Fruit fly (Drosophila melanogaster) whole organism, embryonic: ENCODE results near the gene gammaTub37C.
A peak's percentile ranks its signal among the peaks of the same experiment; 100 is the strongest.

ENCODE experiments used
- Atf3 ChIP-seq: fragments of 200-800 bp; sonication (Bioruptor generic); optimal IDR thresholded peaks from 3 replicates; lab custom pipeline; 2016; ENCODE audit warnings: missing biosample characterization, missing genetic modification characterization
- Awh ChIP-seq: fragments of 200-800 bp; sonication (Bioruptor generic); IDR thresholded peaks from 2 replicates; pipeline ENCODE4, ENCODE4 v1.3.6; 2022; ENCODE audit warnings: missing biosample characterization, missing genetic modification characterization
- BtbVII ChIP-seq: fragments of 200-800 bp; sonication (Bioruptor generic); optimal IDR thresholded peaks from 3 replicates; lab custom pipeline; 2017; ENCODE audit warnings: missing biosample characterization, mild to moderate bottlenecking, missing genetic modification characterization
- CG10366 ChIP-seq: fragments of 200-800 bp; sonication (Bioruptor generic); IDR thresholded peaks from 2 replicates; pipeline ENCODE4 v1.3.6; 2022; ENCODE audit warnings: missing biosample characterization, missing genetic modification characterization
- CG10431 ChIP-seq: fragments of 200-800 bp; sonication (Bioruptor generic); optimal IDR thresholded peaks from 3 replicates; lab custom pipeline; 2018; ENCODE audit warnings: missing biosample characterization, mild to moderate bottlenecking, missing genetic modification characterization
- CG10543 ChIP-seq: fragments of 200-800 bp; sonication (Bioruptor generic); optimal IDR thresholded peaks from 3 replicates; lab custom pipeline; 2017; ENCODE audit warnings: missing biosample characterization, mild to moderate bottlenecking, missing genetic modification characterization, moderate library complexity
- CG10565 ChIP-seq: fragments of 200-800 bp; sonication (Bioruptor generic); optimal IDR thresholded peaks from 3 replicates; lab custom pipeline; 2016; ENCODE audit warnings: missing biosample characterization, mild to moderate bottlenecking, missing genetic modification characterization
- CG10979 ChIP-seq: fragments of 200-800 bp; sonication (Bioruptor generic); optimal IDR thresholded peaks from 2 replicates; lab custom pipeline; 2018; ENCODE audit warnings: missing biosample characterization, mild to moderate bottlenecking, missing genetic modification characterization, moderate library complexity
- CG11695 ChIP-seq: fragments of 200-800 bp; sonication (Bioruptor generic); IDR thresholded peaks from 3 replicates; pipeline ENCODE4 v1.3.6; 2022; ENCODE audit warnings: missing biosample characterization, missing genetic modification characterization
- CG12299 ChIP-seq: fragments of 200-800 bp; sonication (Bioruptor generic); optimal IDR thresholded peaks from 2 replicates; lab custom pipeline; 2018; ENCODE audit warnings: missing biosample characterization, mild to moderate bottlenecking, missing genetic modification characterization
- CG14965 ChIP-seq: fragments of 200-800 bp; sonication (Bioruptor generic); optimal IDR thresholded peaks from 2 replicates; lab custom pipeline; 2016; ENCODE audit warnings: missing biosample characterization, missing genetic modification characterization, borderline replicate concordance
- CG17359 ChIP-seq: fragments of 200-800 bp; sonication (Bioruptor generic); optimal IDR thresholded peaks from 3 replicates; lab custom pipeline; 2018; ENCODE audit warnings: missing biosample characterization, mild to moderate bottlenecking, missing genetic modification characterization, moderate library complexity
- CG17912 ChIP-seq: fragments of 200-800 bp; sonication (Bioruptor generic); optimal IDR thresholded peaks from 2 replicates; lab custom pipeline; 2018; ENCODE audit warnings: missing biosample characterization, mild to moderate bottlenecking, missing genetic modification characterization
- CG2678 ChIP-seq: fragments of 200-800 bp; sonication (Bioruptor generic); optimal IDR thresholded peaks from 3 replicates; lab custom pipeline; 2019; ENCODE audit warnings: missing biosample characterization, mild to moderate bottlenecking, missing genetic modification characterization, moderate library complexity
- CG31388 ChIP-seq: fragments of 200-800 bp; sonication (Bioruptor generic); optimal IDR thresholded peaks from 2 replicates; lab custom pipeline; 2016; ENCODE audit warnings: missing biosample characterization, missing genetic modification characterization
- CG34224 ChIP-seq: fragments of 200-800 bp; sonication (Bioruptor generic); IDR thresholded peaks from 3 replicates; pipeline ENCODE4 v1.3.6; 2022; ENCODE audit warnings: missing biosample characterization, missing genetic modification characterization; ENCODE audit not compliant: partially characterized antibody
- CG4282 ChIP-seq: fragments of 200-800 bp; sonication (Bioruptor generic); optimal IDR thresholded peaks from 2 replicates; lab custom pipeline; 2016; ENCODE audit warnings: missing biosample characterization, missing genetic modification characterization
- CG4424 ChIP-seq: fragments of 200-800 bp; sonication (Bioruptor generic); optimal IDR thresholded peaks from 3 replicates; lab custom pipeline; 2016; ENCODE audit warnings: missing biosample characterization, missing genetic modification characterization
- CG8924 ChIP-seq: fragments of 200-800 bp; optimal IDR thresholded peaks from 3 replicates; lab custom pipeline; 2019; ENCODE audit warnings: missing biosample characterization, mild to moderate bottlenecking, missing genetic modification characterization, moderate library complexity
- CoRest ChIP-seq: fragments of 200-800 bp; sonication (Bioruptor generic); optimal IDR thresholded peaks from 3 replicates; lab custom pipeline; 2018; ENCODE audit warnings: missing biosample characterization, mild to moderate bottlenecking, missing genetic modification characterization, moderate library complexity
- Deaf1 ChIP-seq: fragments of 200-800 bp; optimal IDR thresholded peaks from 3 replicates; lab custom pipeline; 2019; ENCODE audit warnings: missing biosample characterization, mild to moderate bottlenecking, missing genetic modification characterization, moderate library complexity
- Dfd ChIP-seq, 2 experiments: fragments of >200 bp; optimal IDR thresholded peaks; 2 replicates each; lab custom pipeline; 2017; ENCODE audit warnings: missing biosample characterization in 2 of 2, missing genetic modification characterization in 2 of 2
- Doc3 ChIP-seq: fragments of 200-800 bp; sonication (Bioruptor generic); IDR thresholded peaks from 3 replicates; pipeline ENCODE4 v1.3.6; 2022; ENCODE audit warnings: missing biosample characterization, missing genetic modification characterization; ENCODE audit not compliant: partially characterized antibody
- Dref ChIP-seq: fragments of 200-800 bp; sonication (Bioruptor generic); IDR thresholded peaks from 2 replicates; pipeline ENCODE4 v1.3.6; 2022; ENCODE audit warnings: missing biosample characterization, missing genetic modification characterization
- Drgx ChIP-seq: fragments of 200-800 bp; sonication (Bioruptor generic); IDR thresholded peaks from 2 replicates; pipeline ENCODE4 v1.3.6; 2022; ENCODE audit warnings: missing biosample characterization, missing genetic modification characterization
- Eip74EF ChIP-seq, 2 experiments: fragments of 200-800 bp in 1 of 2; fragments of >200 bp in 1 of 2; sonication (Bioruptor generic) in 1 of 2; optimal IDR thresholded peaks; 2 replicates each; lab custom pipeline; 2017 to 2019; ENCODE audit warnings: missing biosample characterization in 2 of 2, missing genetic modification characterization in 2 of 2, mild to moderate bottlenecking in 1 of 2, moderate library complexity in 1 of 2
- Elba2 ChIP-seq: fragments of 200-800 bp; sonication (Bioruptor generic); optimal IDR thresholded peaks from 3 replicates; lab custom pipeline; 2016; ENCODE audit warnings: missing biosample characterization, missing genetic modification characterization
- HmgZ ChIP-seq: fragments of 200-800 bp; sonication (Bioruptor generic); optimal IDR thresholded peaks from 2 replicates; lab custom pipeline; 2018; ENCODE audit warnings: missing biosample characterization, mild to moderate bottlenecking, missing genetic modification characterization
- Hr3 ChIP-seq: fragments of 200-800 bp; sonication (Bioruptor generic); optimal IDR thresholded peaks from 3 replicates; lab custom pipeline; 2016; ENCODE audit warnings: missing biosample characterization, missing genetic modification characterization
- Hsf ChIP-seq: fragments of 200-800 bp; sonication (Bioruptor generic); optimal IDR thresholded peaks from 3 replicates; lab custom pipeline; 2016; ENCODE audit warnings: missing biosample characterization, missing genetic modification characterization
- Kr ChIP-seq: fragments of 200-800 bp; sonication (Bioruptor generic); optimal IDR thresholded peaks from 2 replicates; lab custom pipeline; 2017; ENCODE audit warnings: missing biosample characterization, mild to moderate bottlenecking, missing genetic modification characterization
- Mrtf ChIP-seq: fragments of 200-800 bp; sonication (Bioruptor generic); IDR thresholded peaks from 3 replicates; pipeline ENCODE4 v1.3.6; 2022; ENCODE audit warnings: missing biosample characterization, missing genetic modification characterization
- PHDP ChIP-seq: fragments of 200-800 bp; sonication (Bioruptor generic); optimal IDR thresholded peaks from 3 replicates; lab custom pipeline; 2018; ENCODE audit warnings: missing biosample characterization, mild to moderate bottlenecking, missing genetic modification characterization, moderate library complexity
- Rx ChIP-seq: fragments of 200-800 bp; sonication (Bioruptor generic); IDR thresholded peaks from 2 replicates; pipeline ENCODE4 v1.3.6; 2022; ENCODE audit warnings: missing biosample characterization, missing genetic modification characterization
- Scr ChIP-seq: fragments of 200-800 bp; sonication (Bioruptor generic); IDR thresholded peaks from 2 replicates; pipeline ENCODE4 v1.3.6; 2022; ENCODE audit warnings: missing biosample characterization, missing genetic modification characterization; ENCODE audit not compliant: partially characterized antibody
- Stat92E ChIP-seq, 3 experiments: fragments of >200 bp in 2 of 3; fragments of 200-800 bp in 1 of 3; sonication (Bioruptor generic) in 1 of 3; optimal IDR thresholded peaks; 2 replicates each; lab custom pipeline; 2017 to 2019; ENCODE audit warnings: missing biosample characterization in 3 of 3, missing genetic modification characterization in 3 of 3, mild to moderate bottlenecking in 1 of 3, moderate library complexity in 1 of 3
- Xrp1 ChIP-seq: fragments of 200-800 bp; sonication (Bioruptor generic); IDR thresholded peaks from 2 replicates; pipeline ENCODE4 v1.3.6; 2022; ENCODE audit warnings: missing biosample characterization, missing genetic modification characterization
- aop ChIP-seq: fragments of 200-800 bp; sonication (Bioruptor generic); IDR thresholded peaks from 2 replicates; pipeline ENCODE4 v1.3.6; 2022; ENCODE audit warnings: missing biosample characterization, missing genetic modification characterization
- chm ChIP-seq: fragments of 200-800 bp; sonication (Bioruptor generic); IDR thresholded peaks from 2 replicates; pipeline ENCODE4 v1.3.6; 2022; ENCODE audit warnings: missing biosample characterization, missing genetic modification characterization
- dysf ChIP-seq: fragments of 200-800 bp; sonication (Bioruptor generic); IDR thresholded peaks from 3 replicates; pipeline ENCODE4 v1.3.6; 2022; ENCODE audit warnings: missing biosample characterization, missing genetic modification characterization
- en ChIP-seq: fragments of 200-800 bp; sonication (Bioruptor generic); optimal IDR thresholded peaks from 2 replicates; lab custom pipeline; 2016; ENCODE audit warnings: missing biosample characterization, missing genetic modification characterization
- gro ChIP-seq: fragments of 200-800 bp; sonication (Bioruptor generic); optimal IDR thresholded peaks from 2 replicates; lab custom pipeline; 2016; ENCODE audit warnings: missing biosample characterization, missing genetic modification characterization
- gsb ChIP-seq: fragments of 200-800 bp; sonication (Bioruptor generic); IDR thresholded peaks from 2 replicates; pipeline ENCODE4 v1.3.6; 2022; ENCODE audit warnings: missing biosample characterization, missing genetic modification characterization
- klu ChIP-seq: fragments of 200-800 bp; sonication (Bioruptor generic); IDR thresholded peaks from 2 replicates; pipeline ENCODE4 v1.3.6; 2022; ENCODE audit warnings: missing biosample characterization, missing genetic modification characterization
- maf-S ChIP-seq: fragments of 200-800 bp; sonication (Bioruptor generic); optimal IDR thresholded peaks from 2 replicates; lab custom pipeline; 2016; ENCODE audit warnings: missing biosample characterization, missing genetic modification characterization
- nau ChIP-seq: fragments of 200-800 bp; sonication (Bioruptor generic); optimal IDR thresholded peaks from 3 replicates; lab custom pipeline; 2017; ENCODE audit warnings: missing biosample characterization, mild to moderate bottlenecking, missing genetic modification characterization, missing genetic modification reagents
- p53 ChIP-seq: fragments of 200-800 bp; sonication (Bioruptor generic); optimal IDR thresholded peaks from 2 replicates; lab custom pipeline; 2016; ENCODE audit warnings: missing biosample characterization, missing genetic modification characterization
- peb ChIP-seq: fragments of 200-800 bp; sonication (Bioruptor generic); IDR thresholded peaks from 2 replicates; pipeline ENCODE4 v1.3.6; 2022; ENCODE audit warnings: missing biosample characterization, missing genetic modification characterization
- sc ChIP-seq, 3 experiments: fragments of >200 bp in 2 of 3; fragments of 200-800 bp in 1 of 3; sonication (Bioruptor generic) in 1 of 3; optimal IDR thresholded peaks; 2 replicates in 2 of 3; 3 replicates in 1 of 3; lab custom pipeline; 2017; ENCODE audit warnings: mild to moderate bottlenecking in 1 of 3, missing biosample characterization in 1 of 3, missing genetic modification characterization in 1 of 3, missing genetic modification reagents in 1 of 3

gammaTub37C gene

DNA sequence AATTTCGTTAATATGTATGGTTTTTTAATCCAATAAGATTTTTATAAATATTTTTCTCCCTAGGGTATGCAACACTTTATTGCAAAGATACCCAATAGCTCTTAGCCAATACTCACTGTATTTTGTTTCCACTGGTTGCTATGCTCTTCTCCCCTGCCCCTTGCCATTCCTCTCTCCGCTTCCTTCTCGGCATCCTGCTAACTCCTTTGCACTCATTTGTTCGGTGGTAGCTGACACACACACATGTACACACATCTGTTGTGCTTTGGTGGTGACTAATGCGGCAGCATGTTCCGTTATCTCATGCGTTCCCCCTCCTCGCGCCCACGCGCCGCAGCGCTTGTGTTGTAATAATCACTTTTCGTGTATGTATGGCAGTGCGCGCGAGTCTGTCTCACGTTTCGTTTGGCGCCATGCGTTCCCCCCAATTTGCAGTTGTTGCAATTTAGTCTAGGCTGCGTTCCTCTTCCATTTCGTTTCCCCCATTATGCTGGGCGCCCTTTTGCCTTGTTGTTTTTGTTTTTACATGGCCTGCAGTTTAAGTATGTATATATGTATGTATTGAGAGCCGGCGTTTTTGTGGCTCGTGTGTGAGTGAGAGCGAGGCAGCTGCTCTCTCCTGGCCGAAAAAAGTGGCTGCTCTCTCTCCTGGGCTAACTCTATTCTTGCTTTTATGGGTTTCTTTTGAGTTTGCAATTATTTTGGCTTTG lies 50.6 kb downstream of the gammaTub37C start, which contains the start of gene Polr1D (continued):
- TF ChIP-seq CG11695 (GFP tag; lab: Robert Waterston, UW) (no peak), CG17359 (tag; lab: Kevin White, UChicago) (no peak), PHDP (peak; percentile 14), HmgZ (no peak), CG34224 (GFP tag; lab: Robert Waterston, UW) (no peak), Awh (GFP tag; lab: Robert Waterston, UW) (no peak), CG10565 (GFP tag; lab: Kevin White, UChicago) (no peak), dysf (GFP tag; lab: Robert Waterston, UW) (peak; percentile 21; the same call in 1 of the 3 replicates), klu (GFP tag; lab: Robert Waterston, UW) (peak; percentile 12; the same call in 1 of the 2 replicates), CG8924 (tag; lab: Kevin White, UChicago) (peak; percentile 59), aop (0 out of 2 replicates have a peak, but pooled peaks have one; percentile 6), peb (GFP tag; lab: Robert Waterston, UW) (no peak), CG10431 (GFP tag; lab: Kevin White, UChicago) (peak; percentile 17), maf-S (GFP tag; lab: Kevin White, UChicago) (no peak), CG4282 (no peak), CG10979 (tag; lab: Kevin White, UChicago) (no peak), nau (GFP tag; lab: Kevin White, UChicago) (no peak), Eip74EF (GFP tag; optimal IDR thresholded peaks at IDR 0.05; lab: Kevin White, UChicago) (no peak), CG10543 (GFP tag; lab: Kevin White, UChicago) (peak; percentile 43), Mrtf (no peak), CG31388 (GFP tag; lab: Kevin White, UChicago) (no peak), CG14965 (GFP tag; lab: Kevin White, UChicago) (no peak), CG4424 (GFP tag; lab: Kevin White, UChicago) (no peak), Hsf (no peak), Dfd (GFP tag; optimal IDR thresholded peaks at IDR 0.05; lab: Kevin White, UChicago) (no peak), Scr (GFP tag; lab: Robert Waterston, UW) (peak; percentile 25; the same call in 1 of the 2 replicates), p53 (no peak), Kr (GFP tag; lab: Kevin White, UChicago) (peak; percentile 69), gro (GFP tag; lab: Kevin White, UChicago) (no peak), BtbVII (no peak), CG2678 (no peak), chm (GFP tag; lab: Robert Waterston, UW) (0 out of 2 replicates have a peak, but pooled peaks have one; percentile 30), gsb (no peak), CoRest (tag; lab: Kevin White, UChicago) (peak; percentile 48), CG17912 (GFP tag; lab: Kevin White, UChicago) (no peak), CG10366 (GFP tag; lab: Robert Waterston, UW) (no peak), Stat92E (GFP tag; optimal IDR thresholded peaks at IDR 0.05; lab: Kevin White, UChicago) (no peak), CG12299 (tag; lab: Kevin White, UChicago) (peak; percentile 54), Hr3 (GFP tag; lab: Kevin White, UChicago) (no peak), Dref (GFP tag; lab: Robert Waterston, UW) (no peak), Drgx (GFP tag; lab: Robert Waterston, UW) (no peak), sc (optimal IDR thresholded peaks at IDR 0.05; lab: Kevin White, UChicago) (no peak), sc (GFP tag; optimal IDR thresholded peaks at IDR 0.05; lab: Kevin White, UChicago) (no peak), Doc3 (GFP tag; lab: Robert Waterston, UW) (no peak), Xrp1 (GFP tag; lab: Robert Waterston, UW) (peak; percentile 55; the same call in 1 of the 2 replicates), Atf3 (GFP tag; lab: Kevin White, UChicago) (no peak), Deaf1 (peak; percentile 48), Elba2 (GFP tag; lab: Kevin White, UChicago) (no peak), en (GFP tag; lab: Kevin White, UChicago) (no peak), Rx (GFP tag; lab: Robert Waterston, UW) (no peak)
